Fruit fly (Drosophila melanogaster) whole organism, embryonic: ENCODE measurements around the gene Orc2.
A peak's percentile ranks its signal among the peaks of the same experiment; 100 is the strongest.

ENCODE experiments used
- CG14014 ChIP-seq: fragments of 200-800 bp; sonication (Bioruptor generic); IDR thresholded peaks from 2 replicates; pipeline ENCODE4 v1.3.6; 2022; ENCODE audit warnings: missing biosample characterization, missing genetic modification characterization
- CG14667 ChIP-seq: fragments of 200-800 bp; sonication (Bioruptor generic); IDR thresholded peaks from 2 replicates; pipeline ENCODE4 v1.3.6; 2022; ENCODE audit warnings: missing biosample characterization, missing genetic modification characterization
- CG18262 ChIP-seq: fragments of 200-800 bp; optimal IDR thresholded peaks from 3 replicates; lab custom pipeline; 2019; ENCODE audit warnings: missing biosample characterization, mild to moderate bottlenecking, missing genetic modification characterization, moderate library complexity
- CG2199 ChIP-seq: fragments of 200-800 bp; sonication (Bioruptor generic); IDR thresholded peaks from 3 replicates; pipeline ENCODE4 v1.3.6; 2022; ENCODE audit warnings: missing biosample characterization, missing genetic modification characterization
- CG4328 ChIP-seq: fragments of 200-800 bp; sonication (Bioruptor generic); optimal IDR thresholded peaks from 3 replicates; lab custom pipeline; 2017; ENCODE audit warnings: missing biosample characterization, missing genetic modification reagents, missing genetic modification characterization
- CG9932 ChIP-seq: fragments of 200-800 bp; sonication (Bioruptor generic); IDR thresholded peaks from 2 replicates; pipeline ENCODE4 v1.3.6; 2022; ENCODE audit warnings: missing biosample characterization, missing genetic modification characterization
- Max ChIP-seq: fragments of 200-800 bp; sonication (Bioruptor generic); optimal IDR thresholded peaks from 2 replicates; lab custom pipeline; 2016; ENCODE audit warnings: missing biosample characterization, mild to moderate bottlenecking, missing genetic modification characterization
- Med ChIP-seq: fragments of 200-800 bp; sonication (Bioruptor generic); peaks from one replicate; lab custom pipeline; 2016; ENCODE audit warnings: missing biosample characterization, missing genetic modification characterization, mild to moderate bottlenecking, inconsistent platforms, moderate library complexity
- Trl ChIP-seq, 3 experiments: fragments of >200 bp in 2 of 3; fragments of 200-800 bp in 1 of 3; sonication (Bioruptor generic) in 1 of 3; optimal IDR thresholded peaks; 2 replicates in 1 of 3; 3 replicates in 2 of 3; lab custom pipeline; 2016 to 2017; ENCODE audit warnings: missing biosample characterization in 1 of 3, missing genetic modification characterization in 1 of 3
- abd-A ChIP-seq: fragments of 200-800 bp; sonication (Bioruptor generic); optimal IDR thresholded peaks from 3 replicates; lab custom pipeline; 2019; ENCODE audit warnings: missing biosample characterization, mild to moderate bottlenecking, missing genetic modification characterization, moderate library complexity
- ara ChIP-seq: fragments of 200-800 bp; sonication (Bioruptor generic); IDR thresholded peaks from 2 replicates; pipeline ENCODE4 v1.3.6; 2022; ENCODE audit warnings: missing biosample characterization, missing genetic modification characterization
- crol ChIP-seq: fragments of 200-800 bp; sonication (Bioruptor generic); IDR thresholded peaks from 2 replicates; pipeline ENCODE4 v1.3.6; 2022; ENCODE audit warnings: missing biosample characterization, missing genetic modification characterization
- fru ChIP-seq: fragments of >200 bp; optimal IDR thresholded peaks from 2 replicates; lab custom pipeline; 2017
- ftz-f1 ChIP-seq: fragments of 200-800 bp; sonication (Bioruptor generic); optimal IDR thresholded peaks from 2 replicates; lab custom pipeline; 2016; ENCODE audit warnings: missing biosample characterization, missing genetic modification characterization
- lola ChIP-seq, 3 experiments: fragments of >200 bp in 2 of 3; fragments of 200-800 bp in 1 of 3; sonication (Bioruptor generic) in 1 of 3; optimal IDR thresholded peaks; 2 replicates each; lab custom pipeline; 2017 to 2019; ENCODE audit warnings: missing biosample characterization in 3 of 3, missing genetic modification characterization in 3 of 3, mild to moderate bottlenecking in 1 of 3, moderate library complexity in 1 of 3
- mirr ChIP-seq: fragments of 200-800 bp; sonication (Bioruptor generic); optimal IDR thresholded peaks from 3 replicates; lab custom pipeline; 2018; ENCODE audit warnings: missing biosample characterization, mild to moderate bottlenecking, missing genetic modification characterization
- scrt ChIP-seq: fragments of 200-800 bp; sonication (Bioruptor generic); optimal IDR thresholded peaks from 2 replicates; lab custom pipeline; 2018; ENCODE audit warnings: missing biosample characterization, mild to moderate bottlenecking, missing genetic modification characterization, moderate library complexity

Orc2 gene

DNA sequence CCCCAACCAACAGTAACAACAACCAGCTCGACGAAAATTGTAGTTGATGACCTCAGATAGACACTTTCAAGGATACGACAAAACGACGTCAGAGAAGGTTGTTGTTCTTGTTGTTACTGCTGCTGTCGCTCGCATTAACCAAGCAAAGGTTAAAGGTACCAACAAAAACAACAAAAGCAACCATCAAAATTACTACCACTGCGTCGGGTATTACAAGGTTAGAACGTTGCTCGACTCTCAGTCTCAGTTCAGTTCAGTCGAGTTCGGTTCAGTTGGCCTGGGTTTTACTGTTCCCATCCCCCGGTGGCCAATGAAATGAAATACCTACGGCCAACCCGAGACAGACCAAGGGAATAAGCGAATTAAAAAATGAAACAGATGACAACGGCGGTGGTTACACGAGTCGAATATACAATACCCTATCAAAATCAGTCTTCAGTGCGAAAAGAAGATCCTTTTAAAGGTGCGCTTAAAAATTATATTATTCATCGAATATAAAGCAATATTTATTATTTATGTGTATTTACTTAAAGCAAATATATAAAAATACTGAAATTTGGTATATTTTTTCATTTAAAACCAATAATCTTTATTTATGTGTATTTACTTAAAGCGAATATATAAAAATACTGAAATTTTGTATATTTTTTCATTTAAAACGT is 49.3 kb downstream of the Orc2 start (continued):
- TF ChIP-seq CG4328 (GFP tag; lab: Kevin White, UChicago): no peak
- TF ChIP-seq Max (GFP tag; lab: Kevin White, UChicago): no peak

DNA sequence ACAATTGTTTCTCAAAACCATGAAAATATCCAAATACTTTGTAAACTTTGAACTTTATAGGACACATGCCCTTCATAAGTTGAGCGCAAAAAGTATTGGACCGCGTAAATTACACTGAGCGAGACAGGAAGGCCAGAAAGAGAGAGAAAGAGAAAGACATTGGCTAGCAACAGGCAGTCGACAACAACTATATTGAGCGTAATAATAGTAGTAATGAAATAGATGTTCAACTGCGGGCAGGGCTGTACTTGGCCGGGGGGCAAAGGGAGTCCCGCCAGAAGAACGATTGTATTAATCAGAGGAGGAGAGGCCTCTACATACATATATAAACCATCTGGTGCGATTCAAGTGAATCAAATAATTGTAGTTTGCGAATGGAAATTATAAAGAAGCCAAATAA is 49.9 kb downstream of the Orc2 start:
- 0 out of 2 replicates have a peak, but pooled peaks have one; percentile 10 for TF ChIP-seq ara
- peak; percentile 32 for TF ChIP-seq mirr
- peak; percentile 54 for TF ChIP-seq scrt (GFP tag; lab: Kevin White, UChicago)
- TF ChIP-seq crol (GFP tag; lab: Robert Waterston, UW): peak; percentile 63
- TF ChIP-seq Med: peak; percentile 50
- TF ChIP-seq CG9932 (GFP tag; lab: Robert Waterston, UW): peak; percentile 27; the same call in 1 of the 2 replicates
- TF ChIP-seq fru: no peak
- TF ChIP-seq lola (GFP tag; optimal IDR thresholded peaks at IDR 0.05; lab: Kevin White, UChicago): no peak
- TF ChIP-seq CG14014 (GFP tag; lab: Robert Waterston, UW): no peak
- TF ChIP-seq CG2199: 0 out of 3 replicates have a peak, but pooled peaks have one; percentile 33
- TF ChIP-seq ftz-f1 (GFP tag; lab: Kevin White, UChicago): peak; percentile 39
- TF ChIP-seq CG14667 (GFP tag; lab: Robert Waterston, UW): no peak
- peak; percentile 44 for TF ChIP-seq abd-A (tag; lab: Kevin White, UChicago)
- peak; percentile 8 for TF ChIP-seq CG18262 (tag; lab: Kevin White, UChicago)
- TF ChIP-seq Trl (optimal IDR thresholded peaks at IDR 0.05; lab: Kevin White, UChicago): no peak
- no peak for TF ChIP-seq Trl (GFP tag; optimal IDR thresholded peaks at IDR 0.05; lab: Kevin White, UChicago)
